Worm (Caenorhabditis elegans) whole organism, midembryonic: ENCODE measurements around the gene rrf-3.

ENCODE experiments used
- T22C8.4 ChIP-seq: fragments of 200-800 bp; sonication (Bioruptor generic); IDR thresholded peaks from 2 replicates; pipeline ENCODE4 v1.3.6; 2022; ENCODE audit warnings: missing genetic modification characterization, missing compliant biosample characterization
- klf-2 ChIP-seq: fragments of 200-800 bp; sonication (Bioruptor generic); conservative IDR thresholded peaks from 2 replicates; pipeline ENCODE4 v1.3.6; 2022; ENCODE audit warnings: missing genetic modification reagents, missing genetic modification characterization, missing compliant biosample characterization

DNA sequence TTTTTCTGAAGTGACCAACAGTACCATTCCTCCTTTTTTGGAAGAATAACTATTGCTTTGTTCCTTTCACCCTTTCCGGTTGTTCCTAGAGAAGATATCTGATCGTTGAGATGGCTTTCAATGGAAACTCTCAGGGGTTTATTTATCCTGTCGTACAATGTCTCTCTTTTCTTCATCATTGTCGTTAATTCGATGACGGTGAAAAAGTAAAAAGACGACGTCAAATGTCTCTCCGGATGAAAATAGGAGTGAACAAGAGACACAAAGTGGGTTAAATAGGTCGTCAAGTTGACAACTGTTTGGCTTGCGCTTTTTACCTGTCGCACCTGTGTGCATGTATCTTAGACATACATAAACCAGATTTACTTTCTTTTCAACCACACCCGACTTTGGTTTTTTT lies 31.7 kb downstream of the rrf-3 start:
- TF ChIP-seq klf-2 (GFP tag; lab: Robert Waterston, UW) (no peak), T22C8.4 (no peak)
